Worm (Caenorhabditis elegans) whole organism, mixed stage, embryonic: Measurements from ENCODE around the gene Y51H7C.3.

Experiments
- ceh-39 ChIP-seq: fragments of 150-350 bp; optimal IDR thresholded peaks from 2 replicates; lab custom pipeline; 2014; ENCODE audit warnings: missing biosample characterization, missing genetic modification characterization
- elt-3 ChIP-seq: fragments of 150-350 bp; optimal IDR thresholded peaks from 2 replicates; lab custom pipeline; 2014; ENCODE audit warnings: missing biosample characterization, missing genetic modification characterization
- lin-13 ChIP-seq: fragments of 150-350 bp; optimal IDR thresholded peaks from 2 replicates; lab custom pipeline; 2014; ENCODE audit warnings: missing biosample characterization, missing genetic modification characterization
- lsy-2 ChIP-seq: fragments of 150-350 bp; optimal IDR thresholded peaks from 2 replicates; lab custom pipeline; 2014; ENCODE audit warnings: missing biosample characterization, missing genetic modification characterization
- nhr-12 ChIP-seq: fragments of 150-350 bp; optimal IDR thresholded peaks from 2 replicates; lab custom pipeline; 2014; ENCODE audit warnings: missing biosample characterization, missing genetic modification characterization
- nhr-28 ChIP-seq: fragments of 150-350 bp; optimal IDR thresholded peaks from 2 replicates; lab custom pipeline; 2014; ENCODE audit warnings: missing biosample characterization, missing genetic modification characterization
- nhr-76 ChIP-seq: sonication (generic microtip); optimal IDR thresholded peaks from 2 replicates; lab custom pipeline; 2017; ENCODE audit warnings: missing biosample characterization, missing genetic modification characterization
- snpc-4 ChIP-seq: fragments of 150-350 bp; optimal IDR thresholded peaks from 2 replicates; lab custom pipeline; 2014; ENCODE audit warnings: missing biosample characterization, missing genetic modification characterization
- sptf-1 ChIP-seq: sonication (generic microtip); optimal IDR thresholded peaks from 2 replicates; lab custom pipeline; 2017; ENCODE audit warnings: mild to moderate bottlenecking, missing genetic modification characterization, moderate library complexity, missing compliant biosample characterization
- unc-62 ChIP-seq: fragments of 150-350 bp; optimal IDR thresholded peaks from 2 replicates; lab custom pipeline; 2014; ENCODE audit warnings: missing biosample characterization, missing genetic modification reagents, missing genetic modification characterization
- ztf-11 ChIP-seq: fragments of 150-350 bp; optimal IDR thresholded peaks from 2 replicates; lab custom pipeline; 2014; ENCODE audit warnings: missing biosample characterization, missing genetic modification characterization

ce11 chrII:1411372-1411771, 26.9 kb upstream of the Y51H7C.3 start, which contains the start of gene Y51H7C.9:
- no peak for TF ChIP-seq unc-62 (GFP tag; lab: Kevin White, UChicago)
- no peak for TF ChIP-seq nhr-28 (tag; lab: Kevin White, UChicago)
- no peak for TF ChIP-seq elt-3 (tag; lab: Kevin White, UChicago)
- TF ChIP-seq snpc-4 (tag; lab: Kevin White, UChicago): no peak
- no peak for TF ChIP-seq sptf-1 (tag; lab: Kevin White, UChicago)
- TF ChIP-seq ztf-11 (tag; lab: Kevin White, UChicago): no peak
- no peak for TF ChIP-seq lin-13 (tag; lab: Kevin White, UChicago)
- no peak for TF ChIP-seq ceh-39 (tag; lab: Kevin White, UChicago)
- no peak for TF ChIP-seq nhr-12
- no peak for TF ChIP-seq nhr-76 (tag; lab: Kevin White, UChicago)
- TF ChIP-seq lsy-2 (tag; lab: Kevin White, UChicago): no peak
